Worm (Caenorhabditis elegans): ENCODE measurements around the gene Y46D2A.3.

- TF ChIP-seq scrt-1 (GFP tag; IDR thresholded peaks at IDR 0.05) (no peak), sea-1 (GFP tag; conservative IDR thresholded peaks at IDR 0.05) (no peak), ama-1 (optimal IDR thresholded peaks at IDR 0.05) (no peak), tbx-11 (GFP tag; IDR thresholded peaks at IDR 0.05) (no peak), tbx-37 (GFP tag; conservative IDR thresholded peaks at IDR 0.05) (no peak), ets-7 (tag; optimal IDR thresholded peaks at IDR 0.05) (no peak), pes-1 (GFP tag; IDR thresholded peaks at IDR 0.05) (no peak), aly-1 (tag; optimal IDR thresholded peaks at IDR 0.05) (no peak), flt-1 (GFP tag; IDR thresholded peaks at IDR 0.05) (no peak)
Measured at ce11 chrII:3332039-3332438, 5.0 kb upstream of the Y46D2A.3 start, which contains the start of gene irld-27.

All from whole organism, early embryonic.